Fruit fly (Drosophila melanogaster): Measurements from ENCODE around the gene CG6138.
A peak's percentile ranks its signal among the peaks of the same experiment; 100 is the strongest.

The CG6138 gene

dm6 chr2L:10522174-10522893 is 44.7 kb upstream of the CG6138 start (continued):
- TF ChIP-seq CG2889 (GFP tag; IDR thresholded peaks at IDR 0.05) = 0 out of 3 replicates have a peak, but pooled peaks have one; percentile 41
- no peak for TF ChIP-seq ash1 (GFP tag; optimal IDR thresholded peaks at IDR 0.05)
- TF ChIP-seq cwo (GFP tag; optimal IDR thresholded peaks at IDR 0.05) = peak; percentile 66
- no peak for TF ChIP-seq gcm2 (GFP tag; optimal IDR thresholded peaks at IDR 0.05)
- TF ChIP-seq CG15011 (GFP tag; optimal IDR thresholded peaks at IDR 0.05) = peak; percentile 50
- TF ChIP-seq Oaz (GFP tag; IDR thresholded peaks at IDR 0.05) = no peak
- no peak for TF ChIP-seq luna (GFP tag; optimal IDR thresholded peaks at IDR 0.05)
- no peak for TF ChIP-seq CG1024 (GFP tag; IDR thresholded peaks at IDR 0.05)
- TF ChIP-seq CG11456 (GFP tag; IDR thresholded peaks at IDR 0.05) = peak; percentile 69; the same call in 2 of the 3 replicates
- TF ChIP-seq kni (GFP tag; optimal IDR thresholded peaks at IDR 0.05) = no peak
- TF ChIP-seq CG12071 (GFP tag; optimal IDR thresholded peaks at IDR 0.05) = no peak
- TF ChIP-seq CG7987 (GFP tag; optimal IDR thresholded peaks at IDR 0.05) = no peak
- TF ChIP-seq ERR (GFP tag; optimal IDR thresholded peaks at IDR 0.05) = no peak
- peak; percentile 37; the same call in 1 of the 2 replicates for TF ChIP-seq HLH3B (GFP tag; IDR thresholded peaks at IDR 0.05)
- peak; percentile 56 for TF ChIP-seq CG1602 (GFP tag; optimal IDR thresholded peaks at IDR 0.05)
- peak; percentile 22 for TF ChIP-seq tin (GFP tag; optimal IDR thresholded peaks at IDR 0.05)
- TF ChIP-seq CG2129 (GFP tag; IDR thresholded peaks at IDR 0.05; ENCODE audit: partially characterized antibody) = no peak
- no peak for TF ChIP-seq pum (GFP tag; optimal IDR thresholded peaks at IDR 0.05)
- peak; percentile 68 for TF ChIP-seq ttk (GFP tag; IDR thresholded peaks at IDR 0.05)
- peak; percentile 15 for TF ChIP-seq sug (tag; optimal IDR thresholded peaks at IDR 0.05)
- TF ChIP-seq CG31388 (GFP tag; optimal IDR thresholded peaks at IDR 0.05) = peak; percentile 18
- TF ChIP-seq CG12744 (GFP tag; optimal IDR thresholded peaks at IDR 0.05) = no peak
- peak; percentile 74 for TF ChIP-seq CG18599 (GFP tag; optimal IDR thresholded peaks at IDR 0.05)
- TF ChIP-seq pb (GFP tag; optimal IDR thresholded peaks at IDR 0.05) = no peak
- peak; percentile 90 for TF ChIP-seq dysf (GFP tag; IDR thresholded peaks at IDR 0.05)
- no peak for TF ChIP-seq CG6175 (GFP tag; IDR thresholded peaks at IDR 0.05)
- peak; percentile 38 for TF ChIP-seq Fer3 (tag; optimal IDR thresholded peaks at IDR 0.05)
- no peak for TF ChIP-seq CHES-1-like (GFP tag; optimal IDR thresholded peaks at IDR 0.05)
- TF ChIP-seq odd (GFP tag; optimal IDR thresholded peaks at IDR 0.05) = peak; percentile 50
- TF ChIP-seq CG7372 (GFP tag; IDR thresholded peaks at IDR 0.05) = 0 out of 2 replicates have a peak, but pooled peaks have one; percentile 30
- peak; percentile 77 for TF ChIP-seq CG9727 (GFP tag; optimal IDR thresholded peaks at IDR 0.05)
- TF ChIP-seq vvl (GFP tag; IDR thresholded peaks at IDR 0.05) = peak; percentile 45; the same call in 1 of the 2 replicates
- TF ChIP-seq CG15696 (tag; optimal IDR thresholded peaks at IDR 0.05) = peak; percentile 29
- no peak for TF ChIP-seq CG18764 (GFP tag; optimal IDR thresholded peaks at IDR 0.05)
- peak; percentile 69 for TF ChIP-seq CG12104 (GFP tag; optimal IDR thresholded peaks at IDR 0.05)
- TF ChIP-seq chn (GFP tag; optimal IDR thresholded peaks at IDR 0.05) = no peak
- peak; percentile 38 for TF ChIP-seq CG10274 (GFP tag; optimal IDR thresholded peaks at IDR 0.05)
- peak; percentile 67 for TF ChIP-seq tio (GFP tag; optimal IDR thresholded peaks at IDR 0.05)
- TF ChIP-seq da (GFP tag; optimal IDR thresholded peaks at IDR 0.05) = no peak
- TF ChIP-seq Sox102F (GFP tag; optimal IDR thresholded peaks at IDR 0.05) = peak; percentile 75
- peak; percentile 70 for TF ChIP-seq org-1 (GFP tag; optimal IDR thresholded peaks at IDR 0.05)
- no peak for TF ChIP-seq zf30C (GFP tag; optimal IDR thresholded peaks at IDR 0.05)
- TF ChIP-seq Lim3 (GFP tag; IDR thresholded peaks at IDR 0.05) = no peak
- peak; percentile 38 for TF ChIP-seq nerfin-1 (tag; optimal IDR thresholded peaks at IDR 0.05)
- TF ChIP-seq MTF-1 (GFP tag; optimal IDR thresholded peaks at IDR 0.05; ENCODE audit: borderline replicate concordance) = no peak
- TF ChIP-seq CG4424 (GFP tag; optimal IDR thresholded peaks at IDR 0.05) = peak; percentile 38
- TF ChIP-seq slbo (GFP tag; IDR thresholded peaks at IDR 0.05) = peak; percentile 79
- TF ChIP-seq Nf-YC (tag; optimal IDR thresholded peaks at IDR 0.05) = no peak
- TF ChIP-seq NK7.1 (GFP tag; optimal IDR thresholded peaks at IDR 0.05) = no peak
- no peak for TF ChIP-seq CG16779 (GFP tag; IDR thresholded peaks at IDR 0.05)

Measured in whole organism, embryonic.